Worm (Caenorhabditis elegans) whole organism, L4/young adult: ENCODE results near the gene C56A3.8.

ENCODE experiments used
- W03F9.2 ChIP-seq: fragments of 150-350 bp; optimal IDR thresholded peaks from 2 replicates; lab custom pipeline; 2014; ENCODE audit warnings: missing biosample characterization, missing genetic modification characterization
- dao-5 ChIP-seq: sonication (generic microtip); optimal IDR thresholded peaks from 2 replicates; lab custom pipeline; 2016; ENCODE audit warnings: missing genotype, missing genetic modification characterization, moderate library complexity, missing compliant biosample characterization
- him-1 ChIP-seq: sonication (generic microtip); optimal IDR thresholded peaks from 2 replicates; lab custom pipeline; 2016; ENCODE audit warnings: missing genotype, missing genetic modification reagents, missing genetic modification characterization, missing compliant biosample characterization

ce11 chrV:13515115-13515514 is 45.0 kb upstream of the C56A3.8 start, which contains the start of gene semi-1:
- no peak for TF ChIP-seq him-1 (tag; lab: Kevin White, UChicago)
- TF ChIP-seq dao-5 (tag; lab: Kevin White, UChicago): no peak
- TF ChIP-seq W03F9.2 (tag; lab: Kevin White, UChicago): no peak
